Fruit fly (Drosophila melanogaster) whole organism, embryonic: ENCODE measurements around the gene amos.

ENCODE experiments used
- Antp ChIP-seq: fragments of 200-800 bp; sonication (Bioruptor generic); optimal IDR thresholded peaks from 3 replicates; lab custom pipeline; 2016; ENCODE audit warnings: missing biosample characterization, missing genetic modification characterization
- CG1024 ChIP-seq: fragments of 200-800 bp; sonication (Bioruptor generic); IDR thresholded peaks from 2 replicates; pipeline ENCODE4 v1.3.6; 2022; ENCODE audit warnings: missing biosample characterization, missing genetic modification characterization
- CG10431 ChIP-seq: fragments of 200-800 bp; sonication (Bioruptor generic); optimal IDR thresholded peaks from 3 replicates; lab custom pipeline; 2018; ENCODE audit warnings: missing biosample characterization, mild to moderate bottlenecking, missing genetic modification characterization
- CG12071 ChIP-seq: fragments of 200-800 bp; sonication (Bioruptor generic); optimal IDR thresholded peaks from 3 replicates; lab custom pipeline; 2018; ENCODE audit warnings: missing biosample characterization, mild to moderate bottlenecking, missing genetic modification characterization
- CG1233 ChIP-seq: fragments of 200-800 bp; sonication (Bioruptor generic); optimal IDR thresholded peaks from 4 replicates; lab custom pipeline; 2018; ENCODE audit warnings: missing biosample characterization, mild to moderate bottlenecking, missing genetic modification characterization
- CG12391 ChIP-seq: fragments of 200-800 bp; sonication (Bioruptor generic); optimal IDR thresholded peaks from 3 replicates; lab custom pipeline; 2018; ENCODE audit warnings: missing biosample characterization, mild to moderate bottlenecking, missing genetic modification characterization, moderate library complexity
- CG12769 ChIP-seq: fragments of 200-800 bp; sonication (Bioruptor generic); optimal IDR thresholded peaks from 2 replicates; lab custom pipeline; 2019; ENCODE audit warnings: missing biosample characterization, mild to moderate bottlenecking, missing genetic modification characterization, moderate library complexity
- CG13424 ChIP-seq: fragments of 200-800 bp; sonication (Bioruptor generic); optimal IDR thresholded peaks from 2 replicates; lab custom pipeline; 2019; ENCODE audit warnings: missing biosample characterization, mild to moderate bottlenecking, missing genetic modification characterization, moderate library complexity
- CG15514 ChIP-seq: fragments of 200-800 bp; sonication (Bioruptor generic); optimal IDR thresholded peaks from 3 replicates; lab custom pipeline; 2017; ENCODE audit warnings: missing biosample characterization, missing genetic modification characterization, mild to moderate bottlenecking, moderate library complexity, missing genetic modification reagents
- CG17186 ChIP-seq: fragments of 200-800 bp; sonication (Bioruptor generic); optimal IDR thresholded peaks from 3 replicates; lab custom pipeline; 2017; ENCODE audit warnings: missing biosample characterization, missing genetic modification reagents, missing genetic modification characterization
- CG17568 ChIP-seq: fragments of 200-800 bp; sonication (Bioruptor generic); optimal IDR thresholded peaks from 2 replicates; lab custom pipeline; 2018; ENCODE audit warnings: missing biosample characterization, mild to moderate bottlenecking, missing genetic modification characterization, moderate library complexity
- CG32767 ChIP-seq: fragments of 200-800 bp; sonication (Bioruptor generic); IDR thresholded peaks from 2 replicates; pipeline ENCODE4 v1.3.6; 2022; ENCODE audit warnings: missing biosample characterization, missing genetic modification characterization
- CG42726 ChIP-seq: fragments of 200-800 bp; sonication (Bioruptor generic); IDR thresholded peaks from 2 replicates; pipeline ENCODE4 v1.3.6; 2022; ENCODE audit warnings: missing biosample characterization, missing genetic modification characterization; ENCODE audit not compliant: partially characterized antibody
- CG4282 ChIP-seq: fragments of 200-800 bp; sonication (Bioruptor generic); optimal IDR thresholded peaks from 2 replicates; lab custom pipeline; 2016; ENCODE audit warnings: missing biosample characterization, missing genetic modification characterization
- CG4617 ChIP-seq: fragments of 200-800 bp; sonication (Bioruptor generic); optimal IDR thresholded peaks from 3 replicates; lab custom pipeline; 2016; ENCODE audit warnings: missing biosample characterization, missing genetic modification characterization, borderline replicate concordance
- CG4707 ChIP-seq: fragments of 200-800 bp; sonication (Bioruptor generic); optimal IDR thresholded peaks from 2 replicates; lab custom pipeline; 2018; ENCODE audit warnings: missing biosample characterization, mild to moderate bottlenecking, missing genetic modification characterization, moderate library complexity
- CG6272 ChIP-seq: fragments of 200-800 bp; sonication (Bioruptor generic); IDR thresholded peaks from 2 replicates; pipeline ENCODE4 v1.3.6; 2022; ENCODE audit warnings: missing biosample characterization, missing genetic modification characterization
- CG6689 ChIP-seq: fragments of 200-800 bp; sonication (Bioruptor generic); IDR thresholded peaks from 2 replicates; pipeline ENCODE4 v1.3.6; 2022; ENCODE audit warnings: missing biosample characterization, missing genetic modification characterization
- CG9215 ChIP-seq: fragments of 200-800 bp; sonication (Bioruptor generic); IDR thresholded peaks from 2 replicates; pipeline ENCODE4 v1.3.6; 2022; ENCODE audit warnings: missing biosample characterization, missing genetic modification characterization
- CG9727 ChIP-seq: fragments of 200-800 bp; sonication (Bioruptor generic); optimal IDR thresholded peaks from 3 replicates; lab custom pipeline; 2017; ENCODE audit warnings: missing biosample characterization, mild to moderate bottlenecking, missing genetic modification characterization
- CHES-1-like ChIP-seq: fragments of 200-800 bp; sonication (Bioruptor generic); optimal IDR thresholded peaks from 2 replicates; lab custom pipeline; 2016; ENCODE audit warnings: missing biosample characterization, missing genetic modification characterization
- CoRest ChIP-seq: fragments of 200-800 bp; sonication (Bioruptor generic); optimal IDR thresholded peaks from 3 replicates; lab custom pipeline; 2018; ENCODE audit warnings: missing biosample characterization, mild to moderate bottlenecking, missing genetic modification characterization, moderate library complexity
- Doc2 ChIP-seq: fragments of 200-800 bp; sonication (Bioruptor generic); IDR thresholded peaks from 2 replicates; pipeline ENCODE4 v1.3.6; 2022; ENCODE audit warnings: missing biosample characterization, missing genetic modification characterization
- Gug ChIP-seq: fragments of 200-800 bp; sonication (Bioruptor generic); IDR thresholded peaks from 4 replicates; pipeline ENCODE4 v1.3.6; 2022; ENCODE audit warnings: missing biosample characterization, missing genetic modification characterization
- HLH3B ChIP-seq: fragments of 200-800 bp; sonication (Bioruptor generic); IDR thresholded peaks from 2 replicates; pipeline ENCODE4 v1.3.6; 2022; ENCODE audit warnings: missing biosample characterization, missing genetic modification characterization
- Lhr ChIP-seq: fragments of 200-800 bp; sonication (Bioruptor generic); optimal IDR thresholded peaks from 3 replicates; lab custom pipeline; 2017; ENCODE audit warnings: mild to moderate bottlenecking, missing biosample characterization, missing genetic modification reagents, missing genetic modification characterization
- Lim3 ChIP-seq: fragments of 200-800 bp; sonication (Bioruptor generic); IDR thresholded peaks from 2 replicates; pipeline ENCODE4 v1.3.6; 2022; ENCODE audit warnings: missing biosample characterization, missing genetic modification characterization
- Rx ChIP-seq: fragments of 200-800 bp; sonication (Bioruptor generic); IDR thresholded peaks from 2 replicates; pipeline ENCODE4 v1.3.6; 2022; ENCODE audit warnings: missing biosample characterization, missing genetic modification characterization
- Sin3A ChIP-seq: fragments of >200 bp; optimal IDR thresholded peaks from 2 replicates; lab custom pipeline; 2018
- Sry-β ChIP-seq: fragments of 200-800 bp; sonication (Bioruptor generic); optimal IDR thresholded peaks from 2 replicates; lab custom pipeline; 2018; ENCODE audit warnings: missing biosample characterization, mild to moderate bottlenecking, missing genetic modification characterization, moderate library complexity
- Ssrp ChIP-seq: fragments of 200-800 bp; sonication (Bioruptor generic); optimal IDR thresholded peaks from 2 replicates; lab custom pipeline; 2018; ENCODE audit warnings: missing biosample characterization, mild to moderate bottlenecking, missing genetic modification characterization, moderate library complexity
- ash1 ChIP-seq: fragments of 200-800 bp; sonication (Bioruptor generic); optimal IDR thresholded peaks from 2 replicates; lab custom pipeline; 2018; ENCODE audit warnings: missing biosample characterization, mild to moderate bottlenecking, missing genetic modification characterization
- br ChIP-seq: fragments of >200 bp; optimal IDR thresholded peaks from 2 replicates; lab custom pipeline; 2017
- dimm ChIP-seq: fragments of 200-800 bp; sonication (Bioruptor generic); IDR thresholded peaks from 2 replicates; pipeline ENCODE4 v1.3.6; 2022; ENCODE audit warnings: missing biosample characterization, missing genetic modification characterization
- exex ChIP-seq: fragments of 200-800 bp; sonication (Bioruptor generic); optimal IDR thresholded peaks from 4 replicates; lab custom pipeline; 2018; ENCODE audit warnings: missing biosample characterization, mild to moderate bottlenecking, missing genetic modification characterization, moderate library complexity
- grau ChIP-seq: fragments of 200-800 bp; optimal IDR thresholded peaks from 3 replicates; lab custom pipeline; 2019; ENCODE audit warnings: missing biosample characterization, mild to moderate bottlenecking, missing genetic modification characterization, moderate library complexity
- gro ChIP-seq: fragments of 200-800 bp; sonication (Bioruptor generic); optimal IDR thresholded peaks from 2 replicates; lab custom pipeline; 2016; ENCODE audit warnings: missing biosample characterization, missing genetic modification characterization
- insv ChIP-seq, 2 experiments: fragments of 200-800 bp; sonication (Bioruptor generic); optimal IDR thresholded peaks; 3 replicates each; lab custom pipeline; 2016 to 2018; ENCODE audit warnings: missing biosample characterization in 2 of 2, missing genetic modification characterization in 2 of 2
- knrl ChIP-seq: fragments of 200-800 bp; sonication (Bioruptor generic); IDR thresholded peaks from 3 replicates; pipeline ENCODE4 v1.3.6; 2022; ENCODE audit warnings: missing biosample characterization, missing genetic modification characterization; ENCODE audit not compliant: partially characterized antibody
- mld ChIP-seq: fragments of 200-800 bp; sonication (Bioruptor generic); IDR thresholded peaks from 3 replicates; pipeline ENCODE4 v1.3.6; 2022; ENCODE audit warnings: missing biosample characterization, missing genetic modification characterization; ENCODE audit not compliant: partially characterized antibody
- nerfin-1 ChIP-seq: fragments of 200-800 bp; sonication (Bioruptor generic); optimal IDR thresholded peaks from 3 replicates; lab custom pipeline; 2019; ENCODE audit warnings: missing biosample characterization, mild to moderate bottlenecking, missing genetic modification characterization, moderate library complexity
- otp ChIP-seq: fragments of 200-800 bp; sonication (Bioruptor generic); IDR thresholded peaks from 3 replicates; pipeline ENCODE4, ENCODE4 v1.3.6; 2022; ENCODE audit warnings: missing biosample characterization, missing genetic modification characterization
- pan ChIP-seq, 4 experiments: fragments of >200 bp in 3 of 4; fragments of 200-800 bp in 1 of 4; sonication (Bioruptor generic) in 1 of 4; optimal IDR thresholded peaks in 3 of 4; IDR thresholded peaks in 1 of 4; 2 replicates each; pipeline versions ENCODE4 v1.3.6 to Lab custom; 2017 to 2022; ENCODE audit warnings: missing biosample characterization in 2 of 4, missing genetic modification characterization in 2 of 4, mixed read lengths in 1 of 4
- pum ChIP-seq: fragments of 200-800 bp; sonication (Bioruptor generic); optimal IDR thresholded peaks from 2 replicates; lab custom pipeline; 2016; ENCODE audit warnings: missing biosample characterization, missing genetic modification characterization
- pzg ChIP-seq: fragments of 200-800 bp; sonication (Bioruptor generic); optimal IDR thresholded peaks from 3 replicates; lab custom pipeline; 2018; ENCODE audit warnings: missing biosample characterization, mild to moderate bottlenecking, missing genetic modification characterization, moderate library complexity
- salm ChIP-seq: fragments of 200-800 bp; sonication (Bioruptor generic); optimal IDR thresholded peaks from 2 replicates; lab custom pipeline; 2018; ENCODE audit warnings: missing biosample characterization, mild to moderate bottlenecking, missing genetic modification characterization
- sim ChIP-seq: fragments of 200-800 bp; sonication (Bioruptor generic); IDR thresholded peaks from 2 replicates; pipeline ENCODE4 v1.3.6; 2022; ENCODE audit warnings: missing biosample characterization, missing genetic modification characterization
- tin ChIP-seq: fragments of 200-800 bp; sonication (Bioruptor generic); optimal IDR thresholded peaks from 3 replicates; lab custom pipeline; 2016; ENCODE audit warnings: missing biosample characterization, missing genetic modification characterization
- toy ChIP-seq: fragments of 200-800 bp; sonication (Bioruptor generic); IDR thresholded peaks from 2 replicates; pipeline ENCODE4 v1.3.6; 2022; ENCODE audit warnings: missing biosample characterization, missing genetic modification characterization
- twi ChIP-seq: fragments of 200-800 bp; optimal IDR thresholded peaks from 2 replicates; lab custom pipeline; 2019; ENCODE audit warnings: missing biosample characterization, mild to moderate bottlenecking, missing genetic modification characterization, moderate library complexity

amos gene

DNA sequence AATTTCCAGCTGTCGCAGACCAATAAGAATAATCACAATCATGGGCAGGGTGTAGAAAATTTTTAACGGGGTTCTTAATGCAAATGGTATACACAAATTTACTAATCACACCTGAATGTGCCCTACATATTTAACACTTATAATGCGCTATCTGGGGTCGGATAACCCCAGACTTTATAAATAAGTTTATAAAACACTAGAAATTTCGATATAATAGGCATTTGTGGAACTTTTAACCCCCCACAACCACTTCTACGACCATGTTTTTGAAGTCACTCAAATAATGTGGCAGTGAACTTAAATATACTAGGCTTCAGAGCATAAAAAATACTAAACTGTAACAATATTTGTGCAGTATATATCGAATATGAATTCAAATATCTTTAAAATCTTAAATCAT is 8.3 kb upstream of the amos start, which contains the start of gene CG10413 (continued):
- TF ChIP-seq CG6272 (peak; percentile 97), exex (tag; lab: Kevin White, UChicago) (peak; percentile 88), toy (peak; percentile 93), CG15514 (GFP tag; lab: Kevin White, UChicago) (peak; percentile 94), nerfin-1 (tag; lab: Kevin White, UChicago) (peak; percentile 96), CG1024 (GFP tag; lab: Robert Waterston, UW) (peak; percentile 88), Gug (GFP tag; lab: Robert Waterston, UW) (peak; percentile 97), salm (tag; lab: Kevin White, UChicago) (peak; percentile 97), pum (GFP tag; lab: Kevin White, UChicago) (peak; percentile 98), CG12071 (GFP tag; lab: Kevin White, UChicago) (peak; percentile 97), Rx (GFP tag; lab: Robert Waterston, UW) (peak; percentile 95), insv (GFP tag; optimal IDR thresholded peaks at IDR 0.05; lab: Kevin White, UChicago) (peak; percentile 52 to 91), CG4617 (peak; percentile 97), CG1233 (GFP tag; lab: Kevin White, UChicago) (peak; percentile 98), twi (tag; lab: Kevin White, UChicago) (peak; percentile 96), CG4707 (GFP tag; lab: Kevin White, UChicago) (peak; percentile 94), mld (GFP tag; lab: Robert Waterston, UW) (no peak), HLH3B (GFP tag; lab: Robert Waterston, UW) (peak; percentile 96), CG12769 (tag; lab: Kevin White, UChicago) (peak; percentile 99), CG6689 (peak; percentile 98), ash1 (GFP tag; lab: Kevin White, UChicago) (peak; percentile 89), Lhr (GFP tag; lab: Kevin White, UChicago) (peak; percentile 91), sim (peak; percentile 88; the same call in 1 of the 2 replicates), pan (optimal IDR thresholded peaks at IDR 0.05; lab: Kevin White, UChicago) (no peak), pan (GFP tag; optimal IDR thresholded peaks at IDR 0.05 in 1 of 2, IDR thresholded peaks at IDR 0.05 in 1 of 2) (peak in 1 of 2 experiments; percentile 98), grau (tag; lab: Kevin White, UChicago) (peak; percentile 98), CG10431 (GFP tag; lab: Kevin White, UChicago) (peak; percentile 93), CG13424 (peak; percentile 99), CG32767 (GFP tag; lab: Robert Waterston, UW) (peak; percentile 97), dimm (GFP tag; lab: Robert Waterston, UW) (peak; percentile 92), CHES-1-like (peak; percentile 98), br (lab: Kevin White, UChicago) (no peak), gro (GFP tag; lab: Kevin White, UChicago) (peak; percentile 98), pzg (GFP tag; lab: Kevin White, UChicago) (peak; percentile 59), CG9215 (GFP tag; lab: Robert Waterston, UW) (peak; percentile 98), Antp (peak; percentile 98), Lim3 (GFP tag; lab: Robert Waterston, UW) (peak; percentile 86), CG17186 (peak; percentile 87), CG4282 (GFP tag; lab: Kevin White, UChicago) (peak; percentile 94), CG42726 (GFP tag; lab: Robert Waterston, UW) (no peak), CG17568 (peak; percentile 97), tin (GFP tag; lab: Kevin White, UChicago) (peak; percentile 97), Ssrp (tag; lab: Kevin White, UChicago) (peak; percentile 97), otp (peak; percentile 96), Sin3A (lab: Kevin White, UChicago) (no peak), CG12391 (tag; lab: Kevin White, UChicago) (peak; percentile 98), CG9727 (peak; percentile 96), CoRest (tag; lab: Kevin White, UChicago) (peak; percentile 99), Sry-β (GFP tag; lab: Kevin White, UChicago) (peak; percentile 61), knrl (GFP tag; lab: Robert Waterston, UW) (no peak), Doc2 (GFP tag; lab: Robert Waterston, UW) (peak; percentile 91)
